Fruit fly (Drosophila melanogaster) whole organism, wandering third instar larva: Measurements from ENCODE around the gene Pph13.
A peak's percentile ranks its signal among the peaks of the same experiment; 100 is the strongest.

ENCODE experiments used
- Abd-B ChIP-seq: fragments of >200 bp; optimal IDR thresholded peaks from 2 replicates; lab custom pipeline; 2017; ENCODE audit warnings: missing biosample characterization, missing genetic modification characterization
- CG9705 ChIP-seq: fragments of 200-800 bp; sonication (Bioruptor generic); optimal IDR thresholded peaks from 2 replicates; lab custom pipeline; 2018; ENCODE audit warnings: missing biosample characterization, mild to moderate bottlenecking, missing genetic modification characterization
- CrebA ChIP-seq: fragments of 200-800 bp; sonication (Bioruptor generic); optimal IDR thresholded peaks from 2 replicates; lab custom pipeline; 2016; ENCODE audit warnings: missing biosample characterization, mild to moderate bottlenecking, missing genetic modification characterization, borderline replicate concordance
- Dif ChIP-seq: fragments of 200-275, 200-300 bp; sonication (Bioruptor generic); optimal IDR thresholded peaks from 2 replicates; lab custom pipeline; 2018; ENCODE audit warnings: missing biosample characterization, missing genetic modification characterization; ENCODE audit not compliant: partially characterized antibody
- HLH106 ChIP-seq: fragments of 200-800 bp; optimal IDR thresholded peaks from 3 replicates; lab custom pipeline; 2019; ENCODE audit warnings: missing biosample characterization, mild to moderate bottlenecking, missing genetic modification characterization, moderate library complexity
- Hr83 ChIP-seq: fragments of 200-300 bp; sonication (Bioruptor generic); optimal IDR thresholded peaks from 2 replicates; lab custom pipeline; 2016; ENCODE audit warnings: missing biosample characterization, mild to moderate bottlenecking, missing genetic modification characterization, moderate library complexity; ENCODE audit not compliant: poor library complexity, severe bottlenecking
- Jra ChIP-seq: sonication (Bioruptor generic); optimal IDR thresholded peaks from 2 replicates; lab custom pipeline; 2016; ENCODE audit warnings: missing biosample characterization, missing genetic modification characterization
- Myc ChIP-seq: fragments of >200 bp; optimal IDR thresholded peaks from 2 replicates; lab custom pipeline; 2017
- N ChIP-seq: fragments of >200 bp; optimal IDR thresholded peaks from 2 replicates; lab custom pipeline; 2018; ENCODE audit warnings: missing biosample characterization, missing external identifiers, missing genetic modification characterization
- OdsH ChIP-seq: fragments of 200-800 bp; sonication (Bioruptor generic); optimal IDR thresholded peaks from 2 replicates; lab custom pipeline; 2016; ENCODE audit warnings: missing biosample characterization, mild to moderate bottlenecking, missing genetic modification characterization
- Sp1 ChIP-seq: fragments of 200-800 bp; sonication (Bioruptor generic); optimal IDR thresholded peaks from 3 replicates; lab custom pipeline; 2019; ENCODE audit warnings: missing biosample characterization, mild to moderate bottlenecking, missing genetic modification characterization, moderate library complexity
- Vsx2 ChIP-seq: fragments of 200-300, 225-300 bp; sonication (Bioruptor generic); optimal IDR thresholded peaks from 2 replicates; lab custom pipeline; 2018; ENCODE audit warnings: missing biosample characterization, missing genetic modification characterization; ENCODE audit not compliant: partially characterized antibody
- br ChIP-seq: fragments of 200-800 bp; sonication (Bioruptor generic); optimal IDR thresholded peaks from 2 replicates; lab custom pipeline; 2016; ENCODE audit warnings: missing biosample characterization, missing genetic modification characterization
- dmrt93B ChIP-seq: fragments of 200-800 bp; sonication (Bioruptor generic); optimal IDR thresholded peaks from 2 replicates; lab custom pipeline; 2018; ENCODE audit warnings: missing biosample characterization, mild to moderate bottlenecking, missing genetic modification characterization
- dsf ChIP-seq: sonication (Bioruptor generic); optimal IDR thresholded peaks from 2 replicates; lab custom pipeline; 2016; ENCODE audit warnings: missing biosample characterization, missing genetic modification characterization, borderline replicate concordance
- ey ChIP-seq: fragments of 200-800 bp; sonication (Bioruptor generic); optimal IDR thresholded peaks from 2 replicates; lab custom pipeline; 2016; ENCODE audit warnings: missing biosample characterization, missing genetic modification characterization
- foxo ChIP-seq, 2 experiments: fragments of 200-800 bp; sonication (Bioruptor generic); optimal IDR thresholded peaks; 2 replicates in 1 of 2; 3 replicates in 1 of 2; lab custom pipeline; 2016 to 2017; ENCODE audit warnings: missing biosample characterization in 2 of 2, missing genetic modification characterization in 2 of 2
- fru ChIP-seq: fragments of 200-800 bp; sonication (Bioruptor generic); optimal IDR thresholded peaks from 3 replicates; lab custom pipeline; 2016; ENCODE audit warnings: missing biosample characterization, mild to moderate bottlenecking, missing genetic modification characterization
- h ChIP-seq: fragments of 200-800 bp; sonication (Bioruptor generic); optimal IDR thresholded peaks from 3 replicates; lab custom pipeline; 2016; ENCODE audit warnings: missing biosample characterization, mild to moderate bottlenecking, missing genetic modification characterization
- jim ChIP-seq: fragments of 175-275, 200-325 bp; sonication (Bioruptor generic); optimal IDR thresholded peaks from 2 replicates; lab custom pipeline; 2016; ENCODE audit warnings: missing biosample characterization, mild to moderate bottlenecking, missing genetic modification characterization
- pan ChIP-seq: fragments of >200 bp; optimal IDR thresholded peaks from 2 replicates; lab custom pipeline; 2017
- psq ChIP-seq: fragments of 200-800 bp; sonication (Bioruptor generic); optimal IDR thresholded peaks from 3 replicates; lab custom pipeline; 2017; ENCODE audit warnings: missing biosample characterization, mild to moderate bottlenecking, missing genetic modification characterization, moderate library complexity
- rgr ChIP-seq: fragments of 200-800 bp; sonication (Bioruptor generic); optimal IDR thresholded peaks from 3 replicates; lab custom pipeline; 2016; ENCODE audit warnings: missing biosample characterization, mild to moderate bottlenecking, missing genetic modification characterization
- sage ChIP-seq: fragments of 200-800 bp; sonication (Bioruptor generic); optimal IDR thresholded peaks from 2 replicates; lab custom pipeline; 2016; ENCODE audit warnings: missing biosample characterization, mild to moderate bottlenecking, missing genetic modification characterization
- sv ChIP-seq: fragments of 200-800 bp; sonication (Bioruptor generic); optimal IDR thresholded peaks from 3 replicates; lab custom pipeline; 2016; ENCODE audit warnings: missing biosample characterization, missing genetic modification characterization
- tai ChIP-seq: sonication (Bioruptor generic); optimal IDR thresholded peaks from 2 replicates; lab custom pipeline; 2016; ENCODE audit warnings: missing biosample characterization, missing genetic modification characterization
- woc ChIP-seq: sonication (Bioruptor generic); optimal IDR thresholded peaks from 2 replicates; lab custom pipeline; 2016; ENCODE audit warnings: missing biosample characterization, mild to moderate bottlenecking, missing genetic modification characterization

Pph13 gene

dm6 chr2L:623210-623873, 46.1 kb downstream of the Pph13 start:
- TF ChIP-seq Hr83 (GFP tag; lab: Kevin White, UChicago) (peak; percentile 31), fru (GFP tag; lab: Kevin White, UChicago) (peak; percentile 53), Vsx2 (GFP tag; lab: Kevin White, UChicago) (peak; percentile 75), CrebA (no peak), h (GFP tag; lab: Kevin White, UChicago) (peak; percentile 74), rgr (GFP tag; lab: Kevin White, UChicago) (peak; percentile 59), woc (GFP tag; lab: Kevin White, UChicago) (peak; percentile 64), Dif (GFP tag; lab: Kevin White, UChicago) (peak; percentile 11), br (no peak), ey (peak; percentile 62), psq (GFP tag; lab: Kevin White, UChicago) (peak; percentile 23), Abd-B (GFP tag; lab: Kevin White, UChicago) (no peak), pan (lab: Kevin White, UChicago) (no peak), Jra (GFP tag; lab: Kevin White, UChicago) (no peak), Sp1 (no peak), OdsH (GFP tag; lab: Kevin White, UChicago) (peak; percentile 30), foxo (GFP tag; optimal IDR thresholded peaks at IDR 0.05; lab: Kevin White, UChicago) (peak in 1 of 2 experiments; percentile 60), Myc (no peak), dmrt93B (GFP tag; lab: Kevin White, UChicago) (no peak), sage (GFP tag; lab: Kevin White, UChicago) (no peak)

dm6 chr2L:624317-624716, 47.0 kb downstream of the Pph13 start, which contains the start of gene lectin-21Ca:
Gene lectin-21Ca, plus strand, starts transcription at chr2L:624617.
- TF ChIP-seq dsf (GFP tag; lab: Kevin White, UChicago) (no peak), HLH106 (tag; lab: Kevin White, UChicago) (no peak), h (GFP tag; lab: Kevin White, UChicago) (no peak)

- TF ChIP-seq CrebA: no peak
- TF ChIP-seq CG9705 (GFP tag; lab: Kevin White, UChicago): no peak
- no peak for TF ChIP-seq sage (GFP tag; lab: Kevin White, UChicago)
- TF ChIP-seq jim: no peak
- no peak for TF ChIP-seq psq (GFP tag; lab: Kevin White, UChicago)
- TF ChIP-seq Vsx2 (GFP tag; lab: Kevin White, UChicago): no peak
- TF ChIP-seq fru (GFP tag; lab: Kevin White, UChicago): no peak
- no peak for TF ChIP-seq tai (GFP tag; lab: Kevin White, UChicago)
- TF ChIP-seq Dif (GFP tag; lab: Kevin White, UChicago): no peak
- no peak for TF ChIP-seq sv (GFP tag; lab: Kevin White, UChicago)
- TF ChIP-seq N: no peak
- TF ChIP-seq Sp1: no peak
Observed at dm6 chr2L:625352-625751, 48.1 kb downstream of the Pph13 start, which contains the start of gene CG2839. Gene CG2839, plus strand, starts transcription at chr2L:625652.
